Fruit fly (Drosophila melanogaster): ENCODE measurements around the gene CG34302.

CG34302 gene

DNA sequence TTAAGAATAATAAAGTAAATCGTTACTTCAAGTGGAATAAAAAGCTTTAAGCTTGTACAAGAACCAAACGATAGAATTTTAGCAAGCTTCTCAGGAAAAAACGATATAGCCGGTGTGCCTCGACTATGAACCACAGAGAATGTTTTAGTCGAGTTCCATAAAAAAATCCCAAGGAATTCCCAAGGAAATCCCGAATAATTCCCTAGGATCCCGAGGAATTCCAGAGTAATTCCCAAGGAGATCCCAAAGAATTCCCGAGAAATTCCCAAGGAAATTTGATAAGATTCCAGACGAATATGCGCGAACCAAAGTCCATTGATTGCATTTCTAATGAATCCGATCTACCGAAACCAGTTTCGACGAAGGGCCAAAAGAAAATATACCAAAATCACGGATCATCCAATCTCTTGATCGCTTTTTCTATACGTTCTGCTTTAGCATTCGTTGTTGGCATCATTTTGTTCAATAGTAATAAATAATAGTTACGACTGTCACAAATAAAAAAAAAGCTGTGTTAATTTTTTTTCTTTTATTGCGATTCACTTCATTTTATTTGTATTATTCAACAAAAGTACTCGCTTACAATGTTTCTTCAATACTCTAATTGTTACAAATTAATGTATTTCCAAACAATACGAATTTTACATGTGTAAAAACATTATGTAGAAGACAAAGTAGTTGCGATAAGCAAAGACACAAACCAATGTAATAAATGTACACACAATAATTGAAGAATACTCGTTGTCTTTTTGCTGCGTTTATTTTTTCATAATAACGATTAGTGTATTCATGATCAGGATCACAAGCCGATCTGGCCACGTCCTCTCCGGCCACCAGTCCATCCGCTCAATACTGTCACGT, 45.1 kb upstream of the CG34302 start (continued):
- TF ChIP-seq sd (tag; optimal IDR thresholded peaks at IDR 0.05) (peak; percentile 70), CG11560 (tag; IDR thresholded peaks at IDR 0.05) (no peak), CG2199 (GFP tag; IDR thresholded peaks at IDR 0.05) (peak; percentile 99), ewg (GFP tag; optimal IDR thresholded peaks at IDR 0.05) (no peak), tin (GFP tag; optimal IDR thresholded peaks at IDR 0.05) (no peak), Ets65A (GFP tag) (no peak), CG8478 (optimal IDR thresholded peaks at IDR 0.05) (no peak), sna (GFP tag; IDR thresholded peaks at IDR 0.05; ENCODE audit: partially characterized antibody) (no peak), crp (GFP tag; optimal IDR thresholded peaks at IDR 0.05) (no peak), CG10543 (GFP tag; optimal IDR thresholded peaks at IDR 0.05) (no peak), BEAF-32 (GFP tag; optimal IDR thresholded peaks at IDR 0.05) (peak; percentile 18), nmo (GFP tag; optimal IDR thresholded peaks at IDR 0.05) (no peak), Six4 (GFP tag; optimal IDR thresholded peaks at IDR 0.05) (no peak), sima (GFP tag; optimal IDR thresholded peaks at IDR 0.05) (no peak), CG17186 (GFP tag; optimal IDR thresholded peaks at IDR 0.05) (no peak), CG30431 (GFP tag; optimal IDR thresholded peaks at IDR 0.05) (no peak), onecut (GFP tag; IDR thresholded peaks at IDR 0.05) (no peak), pb (GFP tag; optimal IDR thresholded peaks at IDR 0.05) (no peak), CG18262 (tag; optimal IDR thresholded peaks at IDR 0.05) (no peak), Neu2 (GFP tag; optimal IDR thresholded peaks at IDR 0.05; ENCODE audit: borderline replicate concordance) (no peak), lmd (GFP tag; IDR thresholded peaks at IDR 0.05) (no peak), pum (GFP tag; optimal IDR thresholded peaks at IDR 0.05) (no peak), gcm (GFP tag; optimal IDR thresholded peaks at IDR 0.05) (no peak), CG1792 (GFP tag; optimal IDR thresholded peaks at IDR 0.05) (no peak), CG11456 (GFP tag; IDR thresholded peaks at IDR 0.05) (no peak), CoRest (tag; optimal IDR thresholded peaks at IDR 0.05) (peak; percentile 1), ase (GFP tag; IDR thresholded peaks at IDR 0.05) (no peak), CG12659 (GFP tag; optimal IDR thresholded peaks at IDR 0.05) (no peak), CG30020 (tag; optimal IDR thresholded peaks at IDR 0.05) (no peak), CG2712 (tag; optimal IDR thresholded peaks at IDR 0.05) (no peak), CG2889 (GFP tag; IDR thresholded peaks at IDR 0.05) (no peak), Camta (GFP tag; optimal IDR thresholded peaks at IDR 0.05) (no peak), CG15011 (GFP tag; optimal IDR thresholded peaks at IDR 0.05) (no peak), lab (GFP tag; optimal IDR thresholded peaks at IDR 0.05) (no peak), CG16863 (GFP tag; optimal IDR thresholded peaks at IDR 0.05) (no peak), ara (GFP tag; IDR thresholded peaks at IDR 0.05) (no peak), CG12219 (GFP tag; optimal IDR thresholded peaks at IDR 0.05) (no peak), gem (tag; optimal IDR thresholded peaks at IDR 0.05) (no peak), Adf1 (GFP tag; IDR thresholded peaks at IDR 0.05) (no peak), CG6854 (GFP tag; optimal IDR thresholded peaks at IDR 0.05) (no peak), CG14667 (GFP tag; IDR thresholded peaks at IDR 0.05) (no peak), dm (GFP tag; optimal IDR thresholded peaks at IDR 0.05) (no peak), CG2116 (GFP tag; optimal IDR thresholded peaks at IDR 0.05) (no peak), CG4328 (GFP tag; optimal IDR thresholded peaks at IDR 0.05) (no peak), CG13624 (GFP tag; optimal IDR thresholded peaks at IDR 0.05) (no peak), sim (GFP tag; IDR thresholded peaks at IDR 0.05) (no peak), repo (GFP tag; optimal IDR thresholded peaks at IDR 0.05) (no peak), CG10979 (tag; optimal IDR thresholded peaks at IDR 0.05) (no peak), klu (GFP tag; IDR thresholded peaks at IDR 0.05) (no peak), nom (GFP tag; optimal IDR thresholded peaks at IDR 0.05) (peak; percentile 14)

Measured in whole organism, embryonic.